Fruit fly (Drosophila melanogaster) S2 (cell line): ENCODE results near the gene eIF3f1.
A peak's percentile ranks its signal among the peaks of the same experiment; 100 is the strongest.

Experiments
- CG8478 ChIP-seq: fragments of >200 bp; optimal IDR thresholded peaks from 2 replicates; lab custom pipeline; 2018
- CTCF ChIP-seq, 2 experiments: fragments of >200 bp; optimal IDR thresholded peaks; 2 replicates each; lab custom pipeline; 2018

eIF3f1 gene

DNA sequence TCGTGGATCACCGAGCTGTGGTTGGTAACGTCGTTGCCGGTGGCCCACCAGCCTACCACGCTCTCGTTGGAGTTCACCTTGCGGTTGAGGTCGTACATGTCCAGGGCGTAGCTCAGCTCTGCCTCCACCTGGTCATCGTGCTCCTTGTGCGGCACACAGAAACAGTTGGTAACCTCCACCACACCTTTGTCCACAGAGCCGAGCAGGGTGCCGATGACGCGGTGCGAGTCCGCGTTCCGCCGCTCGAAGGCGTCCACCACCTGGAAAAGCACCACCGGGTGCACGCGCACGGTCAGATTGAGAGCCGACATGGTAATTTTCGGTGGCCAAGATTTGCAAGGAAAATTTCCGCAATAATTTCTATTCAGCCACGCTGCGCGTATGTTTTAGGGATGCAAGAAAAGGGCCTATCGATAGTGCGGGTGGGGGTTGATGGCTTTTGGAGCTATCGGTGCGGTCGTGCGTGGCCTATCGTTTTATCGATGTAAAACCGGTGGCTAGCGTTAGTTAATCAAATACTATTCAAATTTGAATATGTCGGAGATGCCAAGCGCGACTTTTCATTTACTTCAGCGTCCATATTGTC lies at the start of gene eIF3f1:
eIF3f1 (minus strand) TSS at position 408 of the 586 bp plus-strand sequence.
- TF ChIP-seq CG8478 (lab: Kevin White, UChicago) (no peak), CTCF (optimal IDR thresholded peaks at IDR 0.05; lab: Kevin White, UChicago) (peak in 1 of 2 experiments; percentile 33)

DNA sequence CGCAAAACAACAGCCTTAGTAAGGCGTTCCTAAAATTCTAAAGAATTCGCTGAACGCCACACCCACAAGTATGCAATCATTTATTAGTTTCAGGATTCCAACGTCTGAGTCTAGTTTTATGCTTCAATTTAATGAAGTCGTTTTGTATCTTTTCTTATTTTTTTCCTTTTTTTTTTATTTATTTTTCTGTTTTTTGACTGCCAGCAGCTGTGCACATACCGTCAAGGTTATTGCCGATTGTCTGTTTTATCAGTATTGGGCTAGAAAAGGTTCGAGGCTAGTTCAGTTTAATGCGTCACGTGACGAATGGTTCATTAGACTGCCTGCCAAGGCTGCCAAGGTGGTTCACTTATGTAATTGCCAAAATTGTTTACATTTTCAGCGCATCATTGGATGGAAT lies 47.4 kb upstream of the eIF3f1 start:
- TF ChIP-seq CG8478 (lab: Kevin White, UChicago) = no peak
- TF ChIP-seq CTCF (optimal IDR thresholded peaks at IDR 0.05; lab: Kevin White, UChicago) = no peak

DNA sequence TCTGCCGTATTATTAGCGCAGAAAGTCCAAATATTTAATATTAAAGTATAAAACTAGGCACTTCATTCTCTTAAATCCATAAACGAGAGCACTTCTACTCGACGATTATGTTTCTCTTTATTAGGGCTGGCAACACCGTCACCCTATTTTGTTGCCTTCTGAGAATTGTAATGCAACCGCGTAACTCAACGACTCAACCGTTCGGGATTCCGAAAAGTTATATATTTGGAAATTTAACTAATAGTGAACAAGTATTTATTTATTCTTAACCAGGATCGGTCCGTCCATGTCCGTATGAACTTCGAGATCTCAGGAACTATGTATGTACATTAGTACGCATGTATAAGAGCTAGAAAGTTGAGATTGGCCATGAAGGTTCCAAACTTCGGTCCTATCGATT lies 35.8 kb upstream of the eIF3f1 start, which contains the start of gene atms:
atms (plus strand) TSS at position 301 of the 400 bp plus-strand sequence.
- no peak for TF ChIP-seq CTCF (optimal IDR thresholded peaks at IDR 0.05; lab: Kevin White, UChicago)
- no peak for TF ChIP-seq CG8478 (lab: Kevin White, UChicago)

DNA sequence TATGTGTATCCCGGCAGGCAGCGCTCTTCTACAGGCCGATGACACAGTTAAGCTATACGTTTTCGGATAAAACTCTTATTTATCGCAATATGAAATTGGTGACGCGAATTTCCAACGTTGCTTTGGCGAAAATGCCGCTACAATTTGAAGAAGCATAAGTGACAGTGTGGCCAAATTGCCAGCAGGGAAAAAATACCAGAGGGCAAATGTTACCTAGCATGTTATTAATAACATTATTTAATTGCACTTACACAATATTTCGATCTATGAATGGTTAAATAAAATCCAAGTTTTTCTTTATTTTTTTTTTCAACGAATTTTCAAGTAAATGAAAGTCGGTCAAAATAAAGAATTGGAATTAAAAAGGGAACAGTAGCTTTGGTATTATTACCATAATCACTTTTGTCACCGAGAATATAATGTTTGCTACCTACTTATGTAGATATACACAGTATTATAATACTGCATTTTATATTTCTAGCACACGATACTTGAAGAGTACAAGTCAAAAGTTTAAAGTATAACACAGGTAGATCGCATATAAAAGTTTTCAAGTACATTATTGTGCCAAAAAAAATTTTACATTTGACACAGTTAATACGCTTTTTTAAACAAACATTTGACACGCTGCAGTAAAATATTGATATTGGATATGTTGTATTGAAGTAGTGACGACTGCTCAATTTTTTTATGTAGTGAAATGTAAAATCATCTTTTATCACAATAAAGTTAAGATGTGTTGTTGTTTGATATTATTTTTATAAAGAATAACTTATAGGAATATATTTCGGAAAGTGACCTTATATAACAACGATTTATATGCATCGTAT lies 35.1 kb upstream of the eIF3f1 start, which contains the start of gene tacc:
tacc (minus strand) TSS at position 169 of the 830 bp plus-strand sequence.
- TF ChIP-seq CG8478 (lab: Kevin White, UChicago) = no peak
- no peak for TF ChIP-seq CTCF (optimal IDR thresholded peaks at IDR 0.05; lab: Kevin White, UChicago)

DNA sequence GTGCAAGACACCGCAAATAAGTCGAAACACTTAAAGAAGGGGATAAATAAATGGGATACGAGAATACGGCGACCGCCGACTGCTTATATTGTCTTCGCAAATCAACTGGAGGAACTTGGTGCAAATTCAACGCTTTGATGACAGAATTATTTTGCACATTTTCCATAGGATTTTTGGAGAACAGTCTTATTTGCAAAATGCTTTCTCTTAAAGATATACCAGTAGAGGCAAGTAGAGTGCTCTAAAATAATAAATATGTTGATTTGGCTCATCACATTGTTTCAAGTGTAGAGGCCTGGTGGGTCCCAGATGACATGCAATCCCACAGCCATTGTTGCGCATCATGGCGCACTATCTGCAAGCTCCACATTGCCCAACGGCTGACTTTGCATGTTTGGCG lies 33.3 kb upstream of the eIF3f1 start:
- TF ChIP-seq CG8478 (lab: Kevin White, UChicago) (no peak), CTCF (optimal IDR thresholded peaks at IDR 0.05; lab: Kevin White, UChicago) (no peak)

DNA sequence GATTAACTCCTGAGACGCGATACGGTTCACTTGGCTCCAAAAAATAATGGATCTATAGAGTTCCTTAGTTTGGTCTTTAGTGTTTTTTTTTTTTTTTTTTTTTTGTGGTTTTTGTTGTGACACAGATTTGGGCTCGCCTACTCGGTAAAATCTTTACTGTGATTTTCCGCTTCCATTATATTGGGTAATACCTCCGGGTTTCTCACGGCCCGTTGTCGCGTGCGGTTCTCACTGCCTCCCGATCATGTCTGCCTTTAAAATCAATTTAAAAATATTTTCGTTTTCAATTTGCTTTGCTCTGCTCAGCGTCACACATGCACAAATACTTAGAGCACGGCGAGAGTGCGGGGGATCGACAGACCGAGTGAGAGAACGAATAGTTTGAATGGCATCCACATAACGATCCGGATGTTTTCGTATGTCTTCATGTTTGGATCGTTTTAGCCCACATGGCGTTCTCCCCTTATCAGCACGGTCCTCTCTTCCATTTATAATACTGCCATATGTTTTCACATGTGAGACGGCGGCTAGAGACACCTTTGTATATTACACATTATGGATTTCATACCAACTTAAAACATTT lies 32.3 kb upstream of the eIF3f1 start:
- TF ChIP-seq CTCF (optimal IDR thresholded peaks at IDR 0.05; lab: Kevin White, UChicago) = no peak
- no peak for TF ChIP-seq CG8478 (lab: Kevin White, UChicago)

DNA sequence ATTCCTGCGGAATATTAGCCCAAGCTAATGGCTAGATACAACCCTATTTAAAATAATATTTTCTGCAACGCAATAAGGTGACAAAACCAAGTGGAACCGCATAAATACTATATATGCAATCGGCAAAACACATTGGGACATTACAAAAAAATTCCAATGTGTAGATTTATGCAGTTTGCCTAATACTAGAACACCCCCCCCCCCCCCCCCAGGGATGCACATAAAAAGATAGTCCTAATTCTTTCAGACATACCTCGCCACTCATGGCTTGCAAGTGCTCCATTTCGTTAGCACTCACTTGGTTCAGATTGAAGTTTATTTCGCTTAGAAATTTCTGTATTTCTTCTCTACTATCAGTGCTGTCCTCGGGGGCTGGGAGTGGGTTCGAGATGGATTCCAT lies 31.6 kb upstream of the eIF3f1 start:
- TF ChIP-seq CG8478 (lab: Kevin White, UChicago) (no peak), CTCF (optimal IDR thresholded peaks at IDR 0.05; lab: Kevin White, UChicago) (no peak)

DNA sequence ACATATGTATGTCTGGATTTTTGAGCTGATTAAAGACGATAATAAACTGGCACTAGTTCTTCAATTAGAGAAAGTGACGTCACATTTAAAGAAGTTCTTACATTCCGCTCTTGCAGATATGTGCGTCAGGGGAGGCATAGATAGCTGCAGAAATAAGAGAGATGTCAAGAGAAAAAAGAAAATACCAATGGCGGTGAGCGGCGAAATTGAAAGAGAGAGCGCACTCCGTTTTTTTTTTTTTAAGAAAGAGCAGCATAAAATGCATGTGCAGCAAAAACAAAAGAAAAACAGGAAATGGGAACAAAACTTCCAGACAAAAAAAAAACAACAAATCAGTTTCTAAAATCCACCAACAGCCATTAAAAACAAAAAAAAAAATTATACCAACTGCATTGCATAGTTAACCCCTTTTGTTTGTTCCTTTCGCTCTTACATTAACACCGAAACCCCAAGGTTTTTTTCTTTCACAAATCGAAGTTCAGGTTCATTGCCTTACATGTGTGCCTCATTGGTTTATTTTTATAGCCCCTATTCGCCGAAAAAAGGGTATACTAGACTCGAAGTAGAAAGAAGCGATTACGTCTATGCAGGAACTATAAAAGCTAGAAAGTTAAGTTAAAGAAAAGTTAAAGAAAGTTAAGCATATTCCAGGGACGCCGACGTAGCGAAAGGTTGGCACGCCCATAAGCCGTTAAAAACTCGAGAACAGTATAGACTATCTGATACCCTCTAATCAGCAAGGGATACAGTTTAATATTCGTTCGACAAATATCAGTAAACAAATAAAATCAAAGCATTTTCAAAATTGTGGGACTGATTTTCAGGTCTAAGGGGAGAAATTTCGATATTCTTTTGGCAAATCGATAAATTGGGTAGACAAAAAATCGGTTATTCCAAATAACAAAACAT lies 26.9 kb upstream of the eIF3f1 start:
- no peak for TF ChIP-seq CG8478 (lab: Kevin White, UChicago)
- TF ChIP-seq CTCF (optimal IDR thresholded peaks at IDR 0.05; lab: Kevin White, UChicago) = no peak

DNA sequence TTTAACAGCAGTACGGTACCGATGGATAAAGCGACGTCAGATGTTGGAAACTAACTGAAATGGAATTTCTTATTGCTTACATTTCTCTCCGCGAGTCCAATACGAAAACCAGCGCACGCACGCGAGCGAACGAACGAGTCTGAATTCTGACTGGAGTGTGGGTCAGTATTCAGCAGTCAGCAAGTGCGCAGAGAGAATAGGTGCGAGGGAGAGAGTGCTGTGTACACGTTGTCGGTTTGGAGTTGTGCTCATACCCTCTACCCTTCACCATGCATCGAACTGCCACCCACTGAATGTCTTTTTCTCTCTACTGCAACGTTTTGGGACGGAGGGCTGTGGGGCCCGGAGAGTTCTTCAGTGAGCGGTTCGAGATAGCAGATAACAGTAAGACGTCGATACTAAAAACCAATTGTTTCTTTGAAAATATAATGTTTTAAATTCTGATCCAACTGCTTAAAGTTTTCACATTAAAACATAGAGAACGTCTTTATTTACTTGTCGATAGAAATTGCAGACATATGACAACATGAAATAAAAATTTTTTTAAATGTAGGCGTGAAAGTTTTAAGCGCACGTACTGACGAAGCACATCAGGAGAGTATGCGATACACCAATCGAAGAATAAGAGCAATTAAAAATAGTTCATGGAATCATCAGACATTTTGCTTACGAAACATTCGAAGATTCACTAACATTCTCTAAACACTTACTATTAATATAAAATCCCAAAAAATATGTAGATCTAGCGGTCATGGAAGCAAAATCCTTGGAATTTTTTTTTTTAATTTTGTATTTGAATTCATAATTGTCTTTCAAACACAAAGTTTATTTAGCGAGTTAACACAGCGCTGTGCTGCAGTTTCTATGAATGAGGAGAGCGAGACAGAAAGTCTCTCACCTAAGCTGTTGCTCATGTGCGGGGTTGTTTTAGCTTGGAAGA lies 25.8 kb upstream of the eIF3f1 start:
- TF ChIP-seq CG8478 (lab: Kevin White, UChicago) = no peak
- no peak for TF ChIP-seq CTCF (optimal IDR thresholded peaks at IDR 0.05; lab: Kevin White, UChicago)

DNA sequence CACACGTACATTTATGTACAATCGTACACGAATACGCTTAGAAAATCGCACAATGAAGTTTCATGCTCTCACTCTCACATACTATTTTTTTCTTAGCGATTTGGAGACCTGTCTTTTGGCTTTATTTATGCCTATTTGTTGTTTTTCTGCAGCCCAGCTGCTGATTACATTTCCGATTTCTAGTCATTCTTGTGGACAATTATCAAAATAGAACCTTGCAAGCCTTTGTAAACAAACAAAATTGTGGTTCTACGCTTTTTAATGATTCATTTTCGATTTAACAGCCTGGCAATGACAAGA lies 25.2 kb upstream of the eIF3f1 start:
- no peak for TF ChIP-seq CG8478 (lab: Kevin White, UChicago)
- no peak for TF ChIP-seq CTCF (optimal IDR thresholded peaks at IDR 0.05; lab: Kevin White, UChicago)

DNA sequence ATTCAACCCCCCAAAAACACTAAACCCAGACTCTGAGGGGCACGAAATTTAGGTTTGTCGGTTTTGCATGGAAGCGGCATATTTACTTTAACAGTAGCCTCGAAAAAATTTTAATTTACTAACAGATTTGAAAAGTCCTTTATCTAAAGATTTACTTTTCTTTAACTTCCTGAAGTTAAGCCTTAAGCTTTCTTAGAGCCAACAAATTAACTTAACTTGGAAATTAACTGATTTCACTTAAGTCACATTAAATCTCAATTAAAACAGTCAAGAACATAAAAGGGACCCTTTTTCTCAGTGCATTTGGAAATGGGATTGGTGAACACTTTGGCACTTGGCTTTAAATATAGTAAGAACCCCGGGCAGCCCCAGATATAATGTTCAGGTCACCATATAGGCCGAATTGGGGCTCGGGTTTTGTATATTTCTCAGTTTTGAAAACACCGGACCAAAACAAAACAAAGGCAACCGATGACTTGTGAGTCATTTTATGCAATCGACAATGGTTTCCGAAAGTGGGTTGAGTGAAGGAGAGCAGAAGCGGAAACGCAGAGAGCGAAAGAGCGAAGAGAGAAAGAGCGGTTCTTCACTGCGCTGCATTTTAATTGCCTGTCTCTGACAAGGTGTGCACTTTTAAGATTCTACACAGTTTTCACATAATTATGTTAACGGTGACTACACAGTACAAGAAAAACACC lies 24.7 kb upstream of the eIF3f1 start:
- TF ChIP-seq CTCF (optimal IDR thresholded peaks at IDR 0.05; lab: Kevin White, UChicago) (no peak), CG8478 (lab: Kevin White, UChicago) (no peak)

DNA sequence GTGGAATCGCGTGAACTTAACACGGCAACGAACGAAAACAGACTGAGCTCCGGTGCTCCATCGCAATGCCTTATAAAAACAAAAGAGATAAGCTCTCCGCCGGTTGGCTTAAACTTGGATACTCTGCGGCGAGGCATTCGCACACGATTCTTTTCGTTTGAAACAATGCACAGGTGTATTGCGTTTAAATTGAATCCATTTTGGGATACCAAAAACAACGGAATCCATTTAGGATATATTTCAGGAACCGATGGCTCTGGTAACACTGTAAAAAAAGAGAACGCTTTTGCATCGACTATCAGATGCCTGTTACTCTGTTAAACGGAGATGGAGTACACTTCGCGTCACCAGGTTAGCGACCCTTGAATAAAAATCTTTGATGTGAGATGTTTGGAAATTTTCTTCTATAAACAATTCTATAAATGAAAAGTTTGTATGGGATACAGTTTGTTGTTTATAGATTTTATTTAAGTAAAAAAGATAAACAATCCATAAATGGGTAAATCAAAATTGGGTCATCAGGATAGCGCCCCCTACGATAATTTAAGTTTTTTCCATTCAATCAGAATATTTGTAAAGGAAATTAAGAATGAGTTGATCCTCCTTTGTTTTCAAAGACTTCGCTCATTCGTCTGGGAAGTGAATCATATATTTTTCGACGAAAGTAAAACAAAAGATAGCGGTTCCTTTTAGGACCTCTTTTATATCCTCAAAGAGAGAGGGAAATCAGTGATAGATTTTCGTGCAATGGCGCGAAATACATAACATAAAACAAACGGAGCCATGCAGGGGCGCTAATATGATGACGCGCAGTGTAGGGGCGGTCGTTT lies 18.1 kb upstream of the eIF3f1 start, which contains the start of gene Nep2:
Nep2 (minus strand) TSS at position 51 of the 830 bp plus-strand sequence.
- no peak for TF ChIP-seq CTCF (optimal IDR thresholded peaks at IDR 0.05; lab: Kevin White, UChicago)
- no peak for TF ChIP-seq CG8478 (lab: Kevin White, UChicago)
